Worm (Caenorhabditis elegans): ENCODE results near the gene C27D8.4.
A peak's percentile ranks its signal among the peaks of the same experiment; 100 is the strongest.

Gene C27D8.4

ce11 chrIV:12703811-12704210 is at the start of gene C27D8.4:
Gene C27D8.4 (plus strand): TSS chrIV:12704111.
- no peak for TF ChIP-seq nhr-90 (tag; optimal IDR thresholded peaks at IDR 0.05)
- no peak for TF ChIP-seq mcd-1 (GFP tag; IDR thresholded peaks at IDR 0.05)
- TF ChIP-seq dpff-1 (tag; optimal IDR thresholded peaks at IDR 0.05): no peak
- no peak for TF ChIP-seq fkh-3 (tag; optimal IDR thresholded peaks at IDR 0.05)
- TF ChIP-seq sea-2 (GFP tag; IDR thresholded peaks at IDR 0.05): no peak
- no peak for TF ChIP-seq xnd-1 (tag; optimal IDR thresholded peaks at IDR 0.05)
- TF ChIP-seq lin-54 (GFP tag; optimal IDR thresholded peaks at IDR 0.05): no peak
- no peak for TF ChIP-seq madf-8 (GFP tag; conservative IDR thresholded peaks at IDR 0.05)
- TF ChIP-seq D2030.7 (GFP tag; IDR thresholded peaks at IDR 0.05): no peak
- no peak for TF ChIP-seq snpc-3.4 (tag; optimal IDR thresholded peaks at IDR 0.05)
- no peak for TF ChIP-seq B0035.1 (tag; optimal IDR thresholded peaks at IDR 0.05)
- no peak for TF ChIP-seq bed-1 (GFP tag; IDR thresholded peaks at IDR 0.05)
- TF ChIP-seq nfya-2 (GFP tag; IDR thresholded peaks at IDR 0.05): no peak
- no peak for TF ChIP-seq B0261.1 (tag; optimal IDR thresholded peaks at IDR 0.05)
- TF ChIP-seq ztf-3 (GFP tag; optimal IDR thresholded peaks at IDR 0.05): no peak
- no peak for TF ChIP-seq F23B12.7 (tag; optimal IDR thresholded peaks at IDR 0.05; ENCODE audit: insufficient read depth)
- no peak for TF ChIP-seq unc-130 (GFP tag; optimal IDR thresholded peaks at IDR 0.05)

- TF ChIP-seq attf-6 (GFP tag; IDR thresholded peaks at IDR 0.05) (no peak), B0019.2 (GFP tag; conservative IDR thresholded peaks at IDR 0.05) (no peak), T07F8.4 (tag; optimal IDR thresholded peaks at IDR 0.05) (no peak), nhr-120 (GFP tag; IDR thresholded peaks at IDR 0.05) (no peak), ztf-6 (GFP tag; IDR thresholded peaks at IDR 0.05) (no peak)
Measured at ce11 chrIV:12674700-12675099, 29.2 kb upstream of the C27D8.4 start, which contains the start of gene T23B5.4. Gene T23B5.4 (plus strand): TSS chrIV:12675000.

ce11 chrIV:12677137-12677536 is 26.8 kb upstream of the C27D8.4 start, which contains the start of gene T23B5.6:
Gene T23B5.6 (minus strand): TSS chrIV:12677237.
- TF ChIP-seq him-1 (tag; optimal IDR thresholded peaks at IDR 0.05): peak; percentile 18

- TF ChIP-seq dpl-1 (GFP tag; optimal IDR thresholded peaks at IDR 0.05) (peak; percentile 38), nhr-80 (tag; optimal IDR thresholded peaks at IDR 0.05) (no peak)
Measured at ce11 chrIV:12684341-12684740, 19.6 kb upstream of the C27D8.4 start, which contains the start of gene prmt-9. Gene prmt-9 (minus strand): TSS chrIV:12684378.

ce11 chrIV:12684826-12685594 is 18.9 kb upstream of the C27D8.4 start:
- TF ChIP-seq aptf-2 (GFP tag; conservative IDR thresholded peaks at IDR 0.05) (no peak), ceh-79 (tag; optimal IDR thresholded peaks at IDR 0.05) (no peak), D2030.7 (GFP tag; IDR thresholded peaks at IDR 0.05) (peak; percentile 49; the same call in 1 of the 2 replicates), nhr-27 (tag; optimal IDR thresholded peaks at IDR 0.05) (no peak), lsl-1 (GFP tag; optimal IDR thresholded peaks at IDR 0.05) (peak; percentile 80), hmg-1.2 (GFP tag; IDR thresholded peaks at IDR 0.05) (peak; percentile 23; the same call in 1 of the 2 replicates), snpc-3.4 (tag; optimal IDR thresholded peaks at IDR 0.05) (peak; percentile 10), hlh-26 (GFP tag; conservative IDR thresholded peaks at IDR 0.05) (no peak), mxl-1 (tag; optimal IDR thresholded peaks at IDR 0.05) (no peak), dox-1 (GFP tag; IDR thresholded peaks at IDR 0.05) (no peak), madf-6 (GFP tag; IDR thresholded peaks at IDR 0.05) (peak; percentile 51; the same call in 1 of the 2 replicates), let-607 (tag; optimal IDR thresholded peaks at IDR 0.05) (no peak), tbp1 (GFP tag; optimal IDR thresholded peaks at IDR 0.05) (peak; percentile 17), hlh-12 (tag; optimal IDR thresholded peaks at IDR 0.05) (no peak), ztf-26 (tag; optimal IDR thresholded peaks at IDR 0.05) (no peak), F55B11.4 (tag; optimal IDR thresholded peaks at IDR 0.05; ENCODE audit: borderline replicate concordance, insufficient read depth) (no peak), lsy-27 (tag; optimal IDR thresholded peaks at IDR 0.05; ENCODE audit: borderline replicate concordance, insufficient read depth) (no peak), F37B4.10 (GFP tag; IDR thresholded peaks at IDR 0.05) (no peak), lin-54 (GFP tag; optimal IDR thresholded peaks at IDR 0.05) (peak; percentile 49)

All from whole organism, young adult.